Fruit fly (Drosophila melanogaster) whole organism, adult: ENCODE measurements around the gene Ror.
A peak's percentile ranks its signal among the peaks of the same experiment; 100 is the strongest.

ENCODE experiments used
- CG11617 ChIP-seq: fragments of 200-800 bp; sonication (Bioruptor generic); optimal IDR thresholded peaks from 2 replicates; lab custom pipeline; 2017; ENCODE audit warnings: mild to moderate bottlenecking, missing biosample characterization, missing genetic modification reagents, missing genetic modification characterization
- CG12768 ChIP-seq: fragments of 200-800 bp; sonication (Bioruptor generic); optimal IDR thresholded peaks from 2 replicates; lab custom pipeline; 2017; ENCODE audit warnings: missing biosample characterization, missing genetic modification characterization, mild to moderate bottlenecking, moderate library complexity, missing genetic modification reagents
- CG14711 ChIP-seq: fragments of 200-800 bp; sonication (Bioruptor generic); optimal IDR thresholded peaks from 2 replicates; lab custom pipeline; 2018; ENCODE audit warnings: missing biosample characterization, mild to moderate bottlenecking, missing genetic modification characterization, moderate library complexity
- CG1620 ChIP-seq: fragments of 200-800 bp; sonication (Bioruptor generic); optimal IDR thresholded peaks from 2 replicates; lab custom pipeline; 2016; ENCODE audit warnings: missing biosample characterization, missing genetic modification characterization
- CG33017 ChIP-seq: fragments of 200-800 bp; sonication (Bioruptor generic); optimal IDR thresholded peaks from 2 replicates; lab custom pipeline; 2018; ENCODE audit warnings: missing biosample characterization, mild to moderate bottlenecking, missing genetic modification characterization, moderate library complexity
- CG5204 ChIP-seq: fragments of 200-800 bp; sonication (Bioruptor generic); optimal IDR thresholded peaks from 2 replicates; lab custom pipeline; 2016; ENCODE audit warnings: missing biosample characterization, missing genetic modification characterization
- CG7045 ChIP-seq: fragments of 200-800 bp; sonication (Bioruptor generic); optimal IDR thresholded peaks from 2 replicates; lab custom pipeline; 2017; ENCODE audit warnings: missing biosample characterization, mild to moderate bottlenecking, missing genetic modification characterization
- CG7101 ChIP-seq: fragments of 200-800 bp; sonication (Bioruptor generic); optimal IDR thresholded peaks from 2 replicates; lab custom pipeline; 2018; ENCODE audit warnings: missing biosample characterization, mild to moderate bottlenecking, missing genetic modification characterization, moderate library complexity
- Clk ChIP-seq: fragments of 200-800 bp; sonication (Bioruptor generic); optimal IDR thresholded peaks from 2 replicates; lab custom pipeline; 2017; ENCODE audit warnings: missing biosample characterization, missing genetic modification characterization
- Crg-1 ChIP-seq: fragments of 200-800 bp; sonication (Bioruptor generic); optimal IDR thresholded peaks from 2 replicates; lab custom pipeline; 2016; ENCODE audit warnings: missing biosample characterization, missing genetic modification characterization
- Hr96 ChIP-seq: fragments of 200-800 bp; sonication (Bioruptor generic); optimal IDR thresholded peaks from 2 replicates; lab custom pipeline; 2016; ENCODE audit warnings: missing biosample characterization, missing genetic modification characterization
- Mnt ChIP-seq: fragments of 200-800 bp; sonication (Bioruptor generic); optimal IDR thresholded peaks from 2 replicates; lab custom pipeline; 2016; ENCODE audit warnings: missing biosample characterization, mild to moderate bottlenecking, missing genetic modification characterization
- bab1 ChIP-seq: fragments of 200-800 bp; sonication (Bioruptor generic); optimal IDR thresholded peaks from 3 replicates; lab custom pipeline; 2019; ENCODE audit warnings: missing biosample characterization, mild to moderate bottlenecking, missing genetic modification characterization, moderate library complexity
- cic ChIP-seq: fragments of 200-800 bp; sonication (Bioruptor generic); optimal IDR thresholded peaks from 2 replicates; lab custom pipeline; 2017; ENCODE audit warnings: missing biosample characterization, mild to moderate bottlenecking, missing genetic modification characterization, moderate library complexity
- cnc ChIP-seq, 2 experiments: fragments of >200 bp; optimal IDR thresholded peaks; 2 replicates each; lab custom pipeline; 2017
- kay ChIP-seq: fragments of 200-800 bp; sonication (Bioruptor generic); peaks from one replicate; lab custom pipeline; 2016; ENCODE audit warnings: missing biosample characterization, missing genetic modification characterization, borderline replicate concordance
- pad ChIP-seq: fragments of 200-800 bp; sonication (Bioruptor generic); optimal IDR thresholded peaks from 3 replicates; lab custom pipeline; 2017; ENCODE audit warnings: missing biosample characterization, missing genetic modification characterization, mild to moderate bottlenecking, moderate library complexity, missing genetic modification reagents
- tj ChIP-seq: fragments of 200-800 bp; sonication (Bioruptor generic); optimal IDR thresholded peaks from 3 replicates; lab custom pipeline; 2017; ENCODE audit warnings: missing biosample characterization, mild to moderate bottlenecking, missing genetic modification characterization, moderate library complexity
- toe ChIP-seq: fragments of 200-800 bp; sonication (Bioruptor generic); optimal IDR thresholded peaks from 2 replicates; lab custom pipeline; 2016; ENCODE audit warnings: missing biosample characterization, missing genetic modification characterization

Ror gene

DNA sequence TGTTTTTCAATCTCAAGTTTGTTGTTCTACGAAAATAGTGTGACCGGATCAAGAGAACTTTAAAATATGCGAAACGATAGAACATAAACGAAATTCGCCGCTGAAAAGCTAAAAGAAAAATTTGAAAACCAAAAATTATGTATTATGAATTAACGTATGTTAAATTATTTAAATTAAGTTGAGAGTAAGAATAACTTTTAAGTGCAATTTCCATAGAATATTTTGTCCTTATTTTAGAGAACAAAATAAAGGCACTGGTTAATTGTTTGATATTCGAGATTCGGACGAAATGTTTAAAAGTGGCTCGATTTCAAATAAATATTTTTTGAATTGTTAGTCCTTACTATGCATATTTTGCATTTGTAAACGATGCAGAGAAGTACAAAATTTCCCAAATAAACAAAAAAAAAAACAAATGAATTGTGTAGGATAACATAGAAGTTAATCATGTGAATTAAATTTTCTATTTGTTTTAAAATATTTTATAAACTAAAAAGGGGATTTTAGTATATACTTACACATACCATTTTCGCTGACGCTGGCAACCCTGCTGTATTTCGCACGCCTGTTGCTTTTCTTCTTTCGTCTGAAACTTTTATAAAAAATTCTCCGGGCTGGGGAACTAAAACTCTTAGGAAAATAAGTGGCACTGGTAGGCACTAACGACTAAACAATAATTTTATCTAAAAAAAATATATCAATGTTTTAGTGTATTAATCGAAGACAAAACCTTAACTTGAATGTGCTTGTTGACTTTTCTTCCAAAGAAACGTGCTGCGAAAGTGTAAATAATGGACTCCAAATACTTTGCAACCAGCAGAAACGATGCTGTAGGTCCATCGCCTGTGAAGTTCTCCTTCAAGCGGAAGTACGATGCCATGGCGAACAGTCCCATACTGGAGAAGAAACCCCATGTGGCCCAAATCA is 40.7 kb upstream of the Ror start, which contains the start of the genes CG5727 and ath:
TSS of gene CG5727 (minus strand) at position 51 of the 927 bp plus-strand sequence.
TSS of gene ath (plus strand) at position 513 of the 927 bp plus-strand sequence.
- TF ChIP-seq CG12768 (GFP tag; lab: Kevin White, UChicago): no peak
- no peak for TF ChIP-seq CG7101 (tag; lab: Kevin White, UChicago)
- no peak for TF ChIP-seq Hr96 (GFP tag; lab: Kevin White, UChicago)
- peak; percentile 15 for TF ChIP-seq Mnt
- no peak for TF ChIP-seq pad
- peak; percentile 85 for TF ChIP-seq CG14711 (tag; lab: Kevin White, UChicago)
- TF ChIP-seq Crg-1: peak; percentile 11
- TF ChIP-seq CG1620: peak; percentile 11
- no peak for TF ChIP-seq bab1 (GFP tag; lab: Kevin White, UChicago)
- TF ChIP-seq CG11617 (GFP tag; lab: Kevin White, UChicago): peak; percentile 21
- no peak for TF ChIP-seq Clk (GFP tag; lab: Kevin White, UChicago)
- peak; percentile 67 for TF ChIP-seq kay
- no peak for TF ChIP-seq CG5204 (GFP tag; lab: Kevin White, UChicago)
- TF ChIP-seq CG7045 (GFP tag; lab: Kevin White, UChicago): peak; percentile 17
- no peak for TF ChIP-seq cic (GFP tag; lab: Kevin White, UChicago)

DNA sequence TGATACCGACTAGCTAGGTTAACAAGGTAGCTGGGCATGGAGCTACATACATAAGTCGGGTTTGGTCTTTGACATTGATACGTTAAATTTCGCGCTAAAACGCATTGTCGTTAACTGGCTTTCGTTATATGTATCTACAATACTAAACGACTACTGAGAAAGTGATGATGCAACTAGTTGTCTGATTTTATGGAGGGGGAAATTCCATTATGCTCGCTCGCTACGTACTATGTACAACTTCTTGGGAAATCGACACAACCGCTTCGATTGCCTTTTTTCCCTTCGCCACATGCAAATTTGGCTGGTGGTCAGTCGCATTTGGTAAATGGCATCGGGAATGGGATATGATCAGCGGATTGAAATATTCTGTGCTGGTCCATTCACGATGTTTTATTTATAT is 31.6 kb upstream of the Ror start:
- TF ChIP-seq CG33017 (tag; lab: Kevin White, UChicago) (no peak), toe (GFP tag; lab: Kevin White, UChicago) (no peak), CG12768 (GFP tag; lab: Kevin White, UChicago) (no peak), Hr96 (GFP tag; lab: Kevin White, UChicago) (no peak), bab1 (GFP tag; lab: Kevin White, UChicago) (no peak), tj (GFP tag; lab: Kevin White, UChicago) (peak; percentile 77), cnc (optimal IDR thresholded peaks at IDR 0.05; lab: Kevin White, UChicago) (no peak)

DNA sequence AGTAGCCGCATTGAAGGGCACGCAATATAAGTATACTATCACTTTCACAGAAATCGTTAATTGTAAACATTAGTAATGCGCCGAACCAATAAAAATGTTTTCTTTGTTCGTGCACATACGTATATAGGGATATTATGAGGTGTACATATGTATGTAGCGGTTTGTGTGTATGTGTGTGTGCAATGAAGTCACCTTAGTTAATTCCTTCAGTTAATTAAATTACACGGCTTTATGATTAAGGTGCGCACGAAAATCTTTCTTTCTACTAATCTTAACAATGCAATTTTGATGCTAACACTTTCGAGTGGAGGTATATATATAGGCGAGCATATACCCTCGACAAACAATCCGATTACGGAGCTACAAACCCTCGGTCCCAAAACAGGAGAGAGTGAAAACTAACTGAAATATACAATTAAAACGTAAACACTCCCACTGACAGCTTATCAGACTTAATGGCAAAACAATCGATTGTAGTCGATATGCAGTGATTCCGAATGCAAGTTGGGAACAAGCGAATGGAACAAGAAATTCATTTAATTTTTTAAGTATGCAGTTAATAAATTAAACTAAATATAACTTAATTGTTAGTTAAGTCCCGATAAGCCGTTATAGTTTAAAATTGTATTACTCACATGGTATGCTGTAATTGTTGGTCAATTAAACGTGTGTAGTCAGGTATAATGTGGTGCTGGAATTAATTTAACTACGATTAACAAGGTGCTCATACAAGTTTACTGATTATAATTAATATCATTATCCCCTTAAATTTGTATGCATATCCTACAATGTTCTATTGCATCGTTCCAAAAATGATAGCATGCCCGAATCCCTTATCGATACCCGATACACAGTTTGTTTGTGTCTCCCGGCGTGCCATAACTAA is 30.9 kb upstream of the Ror start, which contains the start of the genes Npc1a and Prosalpha6:
TSS of gene Npc1a (minus strand) at position 716 of the 886 bp plus-strand sequence.
TSS of gene Prosalpha6 (plus strand) at position 851 of the 886 bp plus-strand sequence.
- TF ChIP-seq cic (GFP tag; lab: Kevin White, UChicago): peak; percentile 37
- TF ChIP-seq pad: peak; percentile 39
- TF ChIP-seq bab1 (GFP tag; lab: Kevin White, UChicago): peak; percentile 44
- peak; percentile 72 for TF ChIP-seq kay
- TF ChIP-seq CG11617 (GFP tag; lab: Kevin White, UChicago): no peak
- TF ChIP-seq Mnt: no peak
- TF ChIP-seq CG1620: no peak
- TF ChIP-seq tj (GFP tag; lab: Kevin White, UChicago): peak; percentile 4
- no peak for TF ChIP-seq CG5204 (GFP tag; lab: Kevin White, UChicago)
- no peak for TF ChIP-seq CG14711 (tag; lab: Kevin White, UChicago)
- no peak for TF ChIP-seq cnc (optimal IDR thresholded peaks at IDR 0.05; lab: Kevin White, UChicago)
- peak; percentile 52 for TF ChIP-seq CG12768 (GFP tag; lab: Kevin White, UChicago)
- TF ChIP-seq CG7045 (GFP tag; lab: Kevin White, UChicago): peak; percentile 3
- TF ChIP-seq CG33017 (tag; lab: Kevin White, UChicago): no peak

DNA sequence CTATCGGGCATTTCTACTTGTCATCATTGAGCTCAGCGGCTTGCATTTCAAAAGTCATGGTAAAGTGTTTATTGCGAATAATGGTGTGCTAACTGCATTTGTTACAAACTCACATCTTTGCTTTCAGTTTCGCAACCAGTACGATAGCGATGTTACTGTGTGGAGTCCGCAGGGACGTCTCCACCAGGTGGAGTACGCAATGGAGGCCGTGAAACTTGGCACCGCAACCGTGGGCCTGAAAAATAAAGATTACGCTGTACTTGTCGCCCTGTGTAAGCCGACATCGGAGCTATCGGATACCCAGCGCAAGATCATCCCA is 30.3 kb upstream of the Ror start:
- peak; percentile 88 to 92 for TF ChIP-seq cnc (optimal IDR thresholded peaks at IDR 0.05; lab: Kevin White, UChicago)
- TF ChIP-seq CG7045 (GFP tag; lab: Kevin White, UChicago): no peak

DNA sequence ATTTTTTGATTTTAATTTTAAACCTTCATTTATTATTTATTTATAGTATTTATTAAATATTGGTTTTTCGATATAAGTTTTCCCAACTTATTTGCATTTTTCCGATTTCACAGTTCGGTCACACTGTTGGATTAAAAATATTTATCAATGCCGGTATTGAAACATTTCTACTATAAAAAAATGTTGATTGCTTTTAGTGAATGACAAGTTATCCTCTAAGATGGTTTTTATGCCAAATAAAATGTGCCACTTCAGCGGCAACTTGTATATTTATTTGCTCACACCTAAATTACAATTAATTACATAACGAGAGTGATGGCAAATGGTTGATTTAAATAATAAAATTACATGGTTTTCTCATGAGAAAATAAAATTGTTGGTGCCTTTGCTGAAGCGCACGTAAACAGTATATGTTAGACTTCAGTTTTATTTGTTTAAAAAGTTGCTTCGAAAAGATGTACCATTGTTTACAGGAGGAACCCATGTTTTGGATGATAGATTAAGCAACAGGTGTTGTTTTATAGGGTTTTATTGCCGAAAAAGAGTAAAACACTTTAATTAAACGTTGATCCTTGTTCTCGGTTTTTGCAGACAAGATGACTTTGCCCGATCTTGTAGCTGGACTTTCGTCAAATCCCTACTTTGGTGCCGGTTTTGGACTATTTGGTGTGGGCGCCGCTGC is 29.0 kb upstream of the Ror start, which contains the start of gene Bcs1:
TSS of gene Bcs1 (plus strand) at position 108 of the 682 bp plus-strand sequence.
- TF ChIP-seq tj (GFP tag; lab: Kevin White, UChicago) (no peak), kay (peak; percentile 92)

DNA sequence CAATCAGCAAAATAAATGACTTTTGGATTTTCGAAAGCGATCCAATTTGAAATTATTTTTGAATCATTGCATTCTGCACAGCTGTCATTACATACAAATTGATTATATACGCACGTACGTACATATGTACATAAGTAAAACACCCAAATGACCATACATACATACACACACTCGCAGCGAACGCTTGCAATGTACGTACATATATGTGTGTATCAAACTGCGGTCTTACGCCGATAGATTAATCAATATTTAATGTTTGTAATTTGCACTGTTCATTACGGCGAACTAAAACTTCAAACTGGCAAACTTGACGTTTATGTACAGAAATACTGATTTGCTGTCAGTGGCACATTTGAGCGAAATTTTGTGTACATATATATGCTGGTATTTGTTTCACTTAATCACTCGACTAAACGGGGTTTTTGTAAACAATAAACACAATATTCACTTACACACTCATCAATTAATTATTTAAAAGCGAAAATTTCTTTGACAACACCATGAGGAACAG is 25.4 kb upstream of the Ror start:
- peak; percentile 80 for TF ChIP-seq kay
- TF ChIP-seq bab1 (GFP tag; lab: Kevin White, UChicago): no peak
